Fruit fly (Drosophila melanogaster): ENCODE results near the gene SA2.

Gene SA2

dm6 chr3L:1390410-1390809 is 47.3 kb downstream of the SA2 start:
- TF ChIP-seq scrt (GFP tag; optimal IDR thresholded peaks at IDR 0.05) (no peak), lilli (GFP tag; optimal IDR thresholded peaks at IDR 0.05) (no peak), gsb-n (tag; optimal IDR thresholded peaks at IDR 0.05) (peak; percentile 62), crol (GFP tag; IDR thresholded peaks at IDR 0.05) (peak; percentile 26; the same call in 1 of the 2 replicates), oc (tag; optimal IDR thresholded peaks at IDR 0.05) (peak; percentile 71)

- no peak for TF ChIP-seq CG4730 (GFP tag; IDR thresholded peaks at IDR 0.05)
- no peak for TF ChIP-seq CG13894 (tag; optimal IDR thresholded peaks at IDR 0.05)
- no peak for TF ChIP-seq B-H2 (GFP tag; optimal IDR thresholded peaks at IDR 0.05)
- TF ChIP-seq nerfin-1 (tag; optimal IDR thresholded peaks at IDR 0.05) = no peak
- no peak for TF ChIP-seq Atf-2 (GFP tag; optimal IDR thresholded peaks at IDR 0.05)
- TF ChIP-seq wdn (GFP tag; IDR thresholded peaks at IDR 0.05) = no peak
- TF ChIP-seq pzg (GFP tag; optimal IDR thresholded peaks at IDR 0.05) = no peak
- TF ChIP-seq CG10959 (GFP tag; IDR thresholded peaks at IDR 0.05) = no peak
- TF ChIP-seq ac (GFP tag; optimal IDR thresholded peaks at IDR 0.05) = no peak
- no peak for TF ChIP-seq sr (GFP tag; IDR thresholded peaks at IDR 0.05)
- no peak for TF ChIP-seq CG7928 (GFP tag; optimal IDR thresholded peaks at IDR 0.05)
- no peak for TF ChIP-seq gcm2 (GFP tag; optimal IDR thresholded peaks at IDR 0.05)
- no peak for TF ChIP-seq CG8388 (GFP tag; optimal IDR thresholded peaks at IDR 0.05)
- TF ChIP-seq fd64A (GFP tag; optimal IDR thresholded peaks at IDR 0.05) = no peak
- TF ChIP-seq Abd-B (GFP tag; optimal IDR thresholded peaks at IDR 0.05) = no peak
- no peak for TF ChIP-seq CG7839 (tag; optimal IDR thresholded peaks at IDR 0.05)
- no peak for TF ChIP-seq CG42726 (GFP tag; IDR thresholded peaks at IDR 0.05; ENCODE audit: partially characterized antibody)
Measured at dm6 chr3L:1388862-1389261, 48.8 kb downstream of the SA2 start.

- no peak for TF ChIP-seq CG17568 (GFP tag; optimal IDR thresholded peaks at IDR 0.05)
- TF ChIP-seq lbe (GFP tag; optimal IDR thresholded peaks at IDR 0.05) = peak; percentile 46
- no peak for TF ChIP-seq gce (GFP tag; IDR thresholded peaks at IDR 0.05)
- TF ChIP-seq phol (tag; optimal IDR thresholded peaks at IDR 0.05) = no peak
- no peak for TF ChIP-seq CG11398 (GFP tag; optimal IDR thresholded peaks at IDR 0.05)
- no peak for TF ChIP-seq CG14441 (GFP tag; IDR thresholded peaks at IDR 0.05)
Measured at dm6 chr3L:1388094-1388493, 49.6 kb downstream of the SA2 start.

dm6 chr3L:1385683-1386246 is 51.9 kb downstream of the SA2 start:
- peak; percentile 94 for TF ChIP-seq abd-A (tag; optimal IDR thresholded peaks at IDR 0.05)
- TF ChIP-seq CG15514 (GFP tag; optimal IDR thresholded peaks at IDR 0.05) = peak; percentile 96
- TF ChIP-seq seq (GFP tag; IDR thresholded peaks at IDR 0.05) = peak; percentile 11; the same call in 1 of the 2 replicates
- TF ChIP-seq CG13296 (GFP tag; optimal IDR thresholded peaks at IDR 0.05) = no peak
- TF ChIP-seq Ptx1 (GFP tag; IDR thresholded peaks at IDR 0.05) = 0 out of 2 replicates have a peak, but pooled peaks have one; percentile 10
- peak; percentile 11 for TF ChIP-seq sens (GFP tag)
- peak; percentile 2 for TF ChIP-seq CG13894 (tag; optimal IDR thresholded peaks at IDR 0.05)
- peak; percentile 94 for TF ChIP-seq Med (GFP tag)
- peak; percentile 56; the same call in 1 of the 2 replicates for TF ChIP-seq crol (GFP tag; IDR thresholded peaks at IDR 0.05)
- TF ChIP-seq Bgb (GFP tag; IDR thresholded peaks at IDR 0.05; ENCODE audit: partially characterized antibody) = no peak
- TF ChIP-seq shn (GFP tag; optimal IDR thresholded peaks at IDR 0.05) = peak; percentile 18
- TF ChIP-seq Oli (tag; optimal IDR thresholded peaks at IDR 0.05) = no peak
